Fruit fly (Drosophila melanogaster) whole organism, embryonic: ENCODE data around the gene Chd64.

Experiments
- CG11560 ChIP-seq: fragments of 200-800 bp; sonication (Bioruptor generic); IDR thresholded peaks from 3 replicates; pipeline ENCODE4 v1.3.6; 2022; ENCODE audit warnings: missing biosample characterization, missing genetic modification characterization
- CG11696 ChIP-seq: fragments of 200-800 bp; sonication (Bioruptor generic); IDR thresholded peaks from 2 replicates; pipeline ENCODE4 v1.3.6; 2022; ENCODE audit warnings: missing biosample characterization, missing genetic modification characterization
- CG13894 ChIP-seq: fragments of 200-800 bp; sonication (Bioruptor generic); optimal IDR thresholded peaks from 3 replicates; lab custom pipeline; 2018; ENCODE audit warnings: missing biosample characterization, mild to moderate bottlenecking, missing genetic modification characterization, moderate library complexity
- CG14441 ChIP-seq: fragments of 200-800 bp; sonication (Bioruptor generic); IDR thresholded peaks from 2 replicates; pipeline ENCODE4 v1.3.6; 2022; ENCODE audit warnings: missing biosample characterization, missing genetic modification characterization
- CG14860 ChIP-seq: fragments of 200-800 bp; sonication (Bioruptor generic); IDR thresholded peaks from 3 replicates; pipeline ENCODE4 v1.3.6; 2022; ENCODE audit warnings: missing biosample characterization, missing genetic modification characterization; ENCODE audit not compliant: partially characterized antibody
- CG15514 ChIP-seq: fragments of 200-800 bp; sonication (Bioruptor generic); optimal IDR thresholded peaks from 3 replicates; lab custom pipeline; 2017; ENCODE audit warnings: missing biosample characterization, missing genetic modification characterization, mild to moderate bottlenecking, moderate library complexity, missing genetic modification reagents
- CG16815 ChIP-seq: fragments of 200-800 bp; sonication (Bioruptor generic); optimal IDR thresholded peaks from 3 replicates; lab custom pipeline; 2017; ENCODE audit warnings: missing biosample characterization, mild to moderate bottlenecking, missing genetic modification characterization
- CG17328 ChIP-seq: fragments of 200-800 bp; sonication (Bioruptor generic); IDR thresholded peaks from 2 replicates; pipeline ENCODE4 v1.3.6; 2022; ENCODE audit warnings: missing biosample characterization, missing genetic modification characterization
- CG18764 ChIP-seq: fragments of 200-800 bp; sonication (Bioruptor generic); optimal IDR thresholded peaks from 3 replicates; lab custom pipeline; 2016; ENCODE audit warnings: missing biosample characterization, missing genetic modification characterization
- CG2116 ChIP-seq: fragments of 200-800 bp; sonication (Bioruptor generic); optimal IDR thresholded peaks from 3 replicates; lab custom pipeline; 2018; ENCODE audit warnings: missing biosample characterization, mild to moderate bottlenecking, missing genetic modification characterization
- CG2199 ChIP-seq: fragments of 200-800 bp; sonication (Bioruptor generic); IDR thresholded peaks from 3 replicates; pipeline ENCODE4 v1.3.6; 2022; ENCODE audit warnings: missing biosample characterization, missing genetic modification characterization
- CG31224 ChIP-seq: fragments of 200-800 bp; sonication (Bioruptor generic); IDR thresholded peaks from 2 replicates; pipeline ENCODE4 v1.3.6; 2022; ENCODE audit warnings: missing biosample characterization, missing genetic modification characterization
- CG42726 ChIP-seq: fragments of 200-800 bp; sonication (Bioruptor generic); IDR thresholded peaks from 2 replicates; pipeline ENCODE4 v1.3.6; 2022; ENCODE audit warnings: missing biosample characterization, missing genetic modification characterization; ENCODE audit not compliant: partially characterized antibody
- CG4424 ChIP-seq: fragments of 200-800 bp; sonication (Bioruptor generic); optimal IDR thresholded peaks from 3 replicates; lab custom pipeline; 2016; ENCODE audit warnings: missing biosample characterization, missing genetic modification characterization
- CG6654 ChIP-seq: fragments of 200-800 bp; sonication (Bioruptor generic); optimal IDR thresholded peaks from 2 replicates; lab custom pipeline; 2017; ENCODE audit warnings: missing biosample characterization, mild to moderate bottlenecking, missing genetic modification characterization
- CG8290 ChIP-seq, 3 experiments: fragments of 200-800 bp; sonication (Bioruptor generic); optimal IDR thresholded peaks; 2 replicates each; lab custom pipeline; 2016 to 2019; ENCODE audit warnings: missing biosample characterization in 3 of 3, missing genetic modification characterization in 3 of 3, mild to moderate bottlenecking in 2 of 3, moderate library complexity in 1 of 3
- CoRest ChIP-seq: fragments of 200-800 bp; sonication (Bioruptor generic); optimal IDR thresholded peaks from 3 replicates; lab custom pipeline; 2018; ENCODE audit warnings: missing biosample characterization, mild to moderate bottlenecking, missing genetic modification characterization, moderate library complexity
- Dek ChIP-seq: fragments of 200-800 bp; sonication (Bioruptor generic); optimal IDR thresholded peaks from 3 replicates; lab custom pipeline; 2019; ENCODE audit warnings: missing biosample characterization, mild to moderate bottlenecking, missing genetic modification characterization, moderate library complexity
- Dref ChIP-seq: fragments of 200-800 bp; sonication (Bioruptor generic); IDR thresholded peaks from 2 replicates; pipeline ENCODE4 v1.3.6; 2022; ENCODE audit warnings: missing biosample characterization, missing genetic modification characterization
- ERR ChIP-seq: fragments of 200-800 bp; sonication (Bioruptor generic); optimal IDR thresholded peaks from 2 replicates; lab custom pipeline; 2016; ENCODE audit warnings: missing biosample characterization, missing genetic modification characterization
- HLH4C ChIP-seq: fragments of 200-800 bp; sonication (Bioruptor generic); IDR thresholded peaks from 3 replicates; pipeline ENCODE4 v1.3.6; 2022; ENCODE audit warnings: missing biosample characterization, missing genetic modification characterization; ENCODE audit not compliant: partially characterized antibody
- HLH54F ChIP-seq: fragments of 200-800 bp; sonication (Bioruptor generic); optimal IDR thresholded peaks from 3 replicates; lab custom pipeline; 2016; ENCODE audit warnings: missing biosample characterization, missing genetic modification characterization
- Hmr ChIP-seq: fragments of 200-800 bp; sonication (Bioruptor generic); optimal IDR thresholded peaks from 3 replicates; lab custom pipeline; 2017; ENCODE audit warnings: mild to moderate bottlenecking, missing biosample characterization, missing genetic modification reagents, missing genetic modification characterization
- Mad ChIP-seq: fragments of 200-800 bp; sonication (Bioruptor generic); optimal IDR thresholded peaks from 2 replicates; lab custom pipeline; 2016; ENCODE audit warnings: missing biosample characterization, missing genetic modification characterization
- Meics ChIP-seq: fragments of 200-800 bp; sonication (Bioruptor generic); optimal IDR thresholded peaks from 2 replicates; lab custom pipeline; 2017; ENCODE audit warnings: missing biosample characterization, mild to moderate bottlenecking, missing genetic modification characterization
- NC2α ChIP-seq: fragments of 200-800 bp; sonication (Bioruptor generic); optimal IDR thresholded peaks from 2 replicates; lab custom pipeline; 2016; ENCODE audit warnings: missing biosample characterization, missing genetic modification characterization
- Sox102F ChIP-seq: fragments of 200-800 bp; sonication (Bioruptor generic); optimal IDR thresholded peaks from 2 replicates; lab custom pipeline; 2018; ENCODE audit warnings: missing biosample characterization, mild to moderate bottlenecking, missing genetic modification characterization, moderate library complexity
- Usf ChIP-seq: fragments of 200-800 bp; sonication (Bioruptor generic); optimal IDR thresholded peaks from 2 replicates; lab custom pipeline; 2017; ENCODE audit warnings: missing genotype, missing biosample characterization, missing genetic modification characterization
- ab ChIP-seq: fragments of 200-800 bp; sonication (Bioruptor generic); optimal IDR thresholded peaks from 2 replicates; lab custom pipeline; 2016; ENCODE audit warnings: missing biosample characterization, missing genetic modification characterization
- abd-A ChIP-seq: fragments of 200-800 bp; sonication (Bioruptor generic); optimal IDR thresholded peaks from 3 replicates; lab custom pipeline; 2019; ENCODE audit warnings: missing biosample characterization, mild to moderate bottlenecking, missing genetic modification characterization, moderate library complexity
- az2 ChIP-seq: fragments of 200-800 bp; sonication (Bioruptor generic); optimal IDR thresholded peaks from 3 replicates; lab custom pipeline; 2016; ENCODE audit warnings: missing biosample characterization, missing genetic modification characterization
- cas ChIP-seq: fragments of 200-800 bp; sonication (Bioruptor generic); IDR thresholded peaks from 2 replicates; pipeline ENCODE4 v1.3.6; 2022; ENCODE audit warnings: missing biosample characterization, missing genetic modification characterization
- corto ChIP-seq: fragments of 200-800 bp; sonication (Bioruptor generic); optimal IDR thresholded peaks from 2 replicates; lab custom pipeline; 2016; ENCODE audit warnings: missing biosample characterization, mild to moderate bottlenecking, missing genetic modification characterization, moderate library complexity
- crol ChIP-seq: fragments of 200-800 bp; sonication (Bioruptor generic); IDR thresholded peaks from 2 replicates; pipeline ENCODE4 v1.3.6; 2022; ENCODE audit warnings: missing biosample characterization, missing genetic modification characterization
- dimm ChIP-seq: fragments of 200-800 bp; sonication (Bioruptor generic); IDR thresholded peaks from 2 replicates; pipeline ENCODE4 v1.3.6; 2022; ENCODE audit warnings: missing biosample characterization, missing genetic modification characterization
- dm ChIP-seq: fragments of 200-800 bp; sonication (Bioruptor generic); optimal IDR thresholded peaks from 3 replicates; lab custom pipeline; 2016; ENCODE audit warnings: missing biosample characterization, missing genetic modification characterization
- dmrt11E ChIP-seq: fragments of 200-800 bp; sonication (Bioruptor generic); optimal IDR thresholded peaks from 3 replicates; lab custom pipeline; 2018; ENCODE audit warnings: missing biosample characterization, mild to moderate bottlenecking, missing genetic modification characterization, moderate library complexity
- emc ChIP-seq: fragments of 200-800 bp; sonication (Bioruptor generic); optimal IDR thresholded peaks from 2 replicates; lab custom pipeline; 2016; ENCODE audit warnings: missing biosample characterization, missing genetic modification characterization
- ewg ChIP-seq: fragments of 200-800 bp; sonication (Bioruptor generic); optimal IDR thresholded peaks from 3 replicates; lab custom pipeline; 2017; ENCODE audit warnings: mild to moderate bottlenecking, missing biosample characterization, missing genetic modification reagents, missing genetic modification characterization
- fd64A ChIP-seq: fragments of 200-800 bp; sonication (Bioruptor generic); optimal IDR thresholded peaks from 3 replicates; lab custom pipeline; 2018; ENCODE audit warnings: missing biosample characterization, mild to moderate bottlenecking, missing genetic modification characterization
- fd96Cb ChIP-seq: fragments of 200-800 bp; sonication (Bioruptor generic); optimal IDR thresholded peaks from 2 replicates; lab custom pipeline; 2018; ENCODE audit warnings: missing biosample characterization, mild to moderate bottlenecking, missing genetic modification characterization, moderate library complexity
- grn ChIP-seq: fragments of 200-800 bp; sonication (Bioruptor generic); optimal IDR thresholded peaks from 3 replicates; lab custom pipeline; 2017; ENCODE audit warnings: missing biosample characterization, missing genetic modification characterization
- gsb ChIP-seq: fragments of 200-800 bp; sonication (Bioruptor generic); IDR thresholded peaks from 2 replicates; pipeline ENCODE4 v1.3.6; 2022; ENCODE audit warnings: missing biosample characterization, missing genetic modification characterization
- lbe ChIP-seq: fragments of 200-800 bp; sonication (Bioruptor generic); optimal IDR thresholded peaks from 2 replicates; lab custom pipeline; 2016; ENCODE audit warnings: missing biosample characterization, mild to moderate bottlenecking, missing genetic modification characterization
- nau ChIP-seq: fragments of 200-800 bp; sonication (Bioruptor generic); optimal IDR thresholded peaks from 3 replicates; lab custom pipeline; 2017; ENCODE audit warnings: missing biosample characterization, mild to moderate bottlenecking, missing genetic modification characterization, missing genetic modification reagents
- row ChIP-seq: fragments of 200-800 bp; sonication (Bioruptor generic); IDR thresholded peaks from 3 replicates; pipeline ENCODE4 v1.3.6; 2022; ENCODE audit warnings: missing biosample characterization, missing genetic modification characterization
- sima ChIP-seq: fragments of 200-800 bp; sonication (Bioruptor generic); optimal IDR thresholded peaks from 2 replicates; lab custom pipeline; 2016; ENCODE audit warnings: missing biosample characterization, missing genetic modification characterization
- tgo ChIP-seq: fragments of 200-800 bp; sonication (Bioruptor generic); IDR thresholded peaks from 3 replicates; pipeline ENCODE4 v1.3.6; 2022; ENCODE audit warnings: missing biosample characterization, missing genetic modification characterization
- tio ChIP-seq: fragments of 200-800 bp; sonication (Bioruptor generic); optimal IDR thresholded peaks from 2 replicates; lab custom pipeline; 2017; ENCODE audit warnings: missing biosample characterization, missing genetic modification characterization, inconsistent platforms
- tup ChIP-seq: fragments of 200-800 bp; sonication (Bioruptor generic); optimal IDR thresholded peaks from 2 replicates; lab custom pipeline; 2016; ENCODE audit warnings: missing biosample characterization, mild to moderate bottlenecking, missing genetic modification characterization, moderate library complexity
- unpg ChIP-seq: fragments of 200-800 bp; sonication (Bioruptor generic); optimal IDR thresholded peaks from 3 replicates; lab custom pipeline; 2018; ENCODE audit warnings: missing biosample characterization, mild to moderate bottlenecking, missing genetic modification characterization, moderate library complexity
- yki ChIP-seq: fragments of >200 bp; optimal IDR thresholded peaks from 3 replicates; lab custom pipeline; 2018

Chd64 gene

DNA sequence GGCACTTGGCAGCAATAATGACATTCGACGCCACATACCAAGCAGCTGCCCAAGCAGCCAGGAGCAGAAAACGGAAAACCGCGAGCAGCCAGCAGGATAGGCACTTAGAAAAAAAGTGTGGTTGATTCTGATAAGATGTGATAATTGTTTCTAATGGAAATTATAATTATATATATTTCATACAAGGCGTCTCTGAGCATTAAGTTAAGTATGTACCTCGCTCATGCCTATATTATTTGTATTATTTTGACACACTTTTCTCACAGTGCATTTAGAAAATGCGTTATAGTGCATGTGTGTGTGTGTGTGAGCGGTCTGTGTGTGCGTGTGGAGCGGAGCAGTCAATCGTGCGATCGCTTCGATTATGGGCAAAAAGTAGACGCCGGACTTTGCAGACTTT lies 36.2 kb upstream of the Chd64 start (continued):
- TF ChIP-seq lbe (GFP tag; lab: Kevin White, UChicago) (peak; percentile 18), nau (GFP tag; lab: Kevin White, UChicago) (no peak), sima (GFP tag; lab: Kevin White, UChicago) (no peak), gsb (GFP tag; lab: Robert Waterston, UW) (no peak), emc (GFP tag; lab: Kevin White, UChicago) (no peak), CG4424 (GFP tag; lab: Kevin White, UChicago) (peak; percentile 60), CG11696 (no peak), row (GFP tag; lab: Robert Waterston, UW) (peak; percentile 45; the same call in 2 of the 3 replicates), CG14860 (GFP tag; lab: Robert Waterston, UW) (no peak), abd-A (tag; lab: Kevin White, UChicago) (no peak), grn (no peak), CG6654 (no peak), fd96Cb (tag; lab: Kevin White, UChicago) (peak; percentile 19), Sox102F (GFP tag; lab: Kevin White, UChicago) (no peak), HLH4C (no peak), dmrt11E (tag; lab: Kevin White, UChicago) (peak; percentile 69), dm (GFP tag; lab: Kevin White, UChicago) (no peak), CoRest (tag; lab: Kevin White, UChicago) (no peak), Mad (GFP tag; lab: Kevin White, UChicago) (no peak), CG31224 (no peak), CG11560 (no peak), ewg (no peak), ab (GFP tag; lab: Kevin White, UChicago) (no peak), NC2α (GFP tag; lab: Kevin White, UChicago) (no peak), CG15514 (GFP tag; lab: Kevin White, UChicago) (no peak), tup (GFP tag; lab: Kevin White, UChicago) (no peak), crol (GFP tag; lab: Robert Waterston, UW) (no peak), Dref (GFP tag; lab: Robert Waterston, UW) (no peak), CG42726 (GFP tag; lab: Robert Waterston, UW) (no peak), Meics (GFP tag; lab: Kevin White, UChicago) (no peak), corto (peak; percentile 44), CG2116 (GFP tag; lab: Kevin White, UChicago) (no peak), Dek (tag; lab: Kevin White, UChicago) (no peak), unpg (GFP tag; lab: Kevin White, UChicago) (no peak), cas (GFP tag; lab: Robert Waterston, UW) (no peak), CG17328 (GFP tag; lab: Robert Waterston, UW) (no peak), CG2199 (no peak), Hmr (GFP tag; lab: Kevin White, UChicago) (no peak), CG16815 (peak; percentile 1), tgo (GFP tag; lab: Robert Waterston, UW) (no peak), CG13894 (tag; lab: Kevin White, UChicago) (no peak), tio (GFP tag; lab: Kevin White, UChicago) (no peak), ERR (GFP tag; lab: Kevin White, UChicago) (no peak), CG18764 (GFP tag; lab: Kevin White, UChicago) (no peak), Usf (no peak), HLH54F (GFP tag; lab: Kevin White, UChicago) (no peak), dimm (GFP tag; lab: Robert Waterston, UW) (no peak), CG14441 (no peak), fd64A (GFP tag; lab: Kevin White, UChicago) (no peak), yki (lab: Kevin White, UChicago) (no peak), az2 (GFP tag; lab: Kevin White, UChicago) (peak; percentile 11), CG8290 (GFP tag; optimal IDR thresholded peaks at IDR 0.05; lab: Kevin White, UChicago) (no peak), CG8290 (tag; optimal IDR thresholded peaks at IDR 0.05; lab: Kevin White, UChicago) (no peak)
